Fruit fly (Drosophila melanogaster) whole organism, embryonic: ENCODE results near the gene Jon65Aiii.
A peak's percentile ranks its signal among the peaks of the same experiment; 100 is the strongest.

ENCODE experiments used
- ATbp ChIP-seq: fragments of 200-800 bp; sonication (Bioruptor generic); optimal IDR thresholded peaks from 2 replicates; lab custom pipeline; 2017; ENCODE audit warnings: missing biosample characterization, mild to moderate bottlenecking, missing genetic modification characterization, missing genetic modification reagents
- Atf6 ChIP-seq: fragments of 200-800 bp; sonication (Bioruptor generic); IDR thresholded peaks from 2 replicates; pipeline ENCODE4 v1.3.6; 2022; ENCODE audit warnings: missing biosample characterization, missing genetic modification characterization
- Bdp1 ChIP-seq: fragments of 200-800 bp; sonication (Bioruptor generic); optimal IDR thresholded peaks from 3 replicates; lab custom pipeline; 2016; ENCODE audit warnings: missing biosample characterization, missing genetic modification characterization
- CG10366 ChIP-seq: fragments of 200-800 bp; sonication (Bioruptor generic); IDR thresholded peaks from 2 replicates; pipeline ENCODE4 v1.3.6; 2022; ENCODE audit warnings: missing biosample characterization, missing genetic modification characterization
- CG10654 ChIP-seq: fragments of 200-800 bp; sonication (Bioruptor generic); optimal IDR thresholded peaks from 2 replicates; lab custom pipeline; 2016; ENCODE audit warnings: missing biosample characterization, missing genetic modification characterization
- CG11085 ChIP-seq: fragments of 200-800 bp; sonication (Bioruptor generic); IDR thresholded peaks from 2 replicates; pipeline ENCODE4 v1.3.6; 2022; ENCODE audit warnings: missing biosample characterization, missing genetic modification characterization
- CG11504 ChIP-seq: fragments of 200-800 bp; sonication (Bioruptor generic); optimal IDR thresholded peaks from 3 replicates; lab custom pipeline; 2019; ENCODE audit warnings: missing biosample characterization, mild to moderate bottlenecking, missing genetic modification characterization, moderate library complexity
- CG11723 ChIP-seq: fragments of 200-800 bp; sonication (Bioruptor generic); optimal IDR thresholded peaks from 2 replicates; lab custom pipeline; 2017; ENCODE audit warnings: missing biosample characterization, mild to moderate bottlenecking, missing genetic modification characterization
- CG12659 ChIP-seq: fragments of 200-800 bp; sonication (Bioruptor generic); optimal IDR thresholded peaks from 3 replicates; lab custom pipeline; 2017; ENCODE audit warnings: mild to moderate bottlenecking, missing biosample characterization, missing genetic modification reagents, missing genetic modification characterization
- CG12744 ChIP-seq: fragments of 200-800 bp; sonication (Bioruptor generic); optimal IDR thresholded peaks from 2 replicates; lab custom pipeline; 2016; ENCODE audit warnings: missing biosample characterization, missing genetic modification characterization
- CG13424 ChIP-seq: fragments of 200-800 bp; sonication (Bioruptor generic); optimal IDR thresholded peaks from 2 replicates; lab custom pipeline; 2019; ENCODE audit warnings: missing biosample characterization, mild to moderate bottlenecking, missing genetic modification characterization, moderate library complexity
- CG15269 ChIP-seq: fragments of 200-800 bp; sonication (Bioruptor generic); optimal IDR thresholded peaks from 2 replicates; lab custom pipeline; 2018; ENCODE audit warnings: missing biosample characterization, mild to moderate bottlenecking, missing genetic modification characterization, moderate library complexity
- CG17186 ChIP-seq: fragments of 200-800 bp; sonication (Bioruptor generic); optimal IDR thresholded peaks from 3 replicates; lab custom pipeline; 2017; ENCODE audit warnings: missing biosample characterization, missing genetic modification reagents, missing genetic modification characterization
- CG17359 ChIP-seq: fragments of 200-800 bp; sonication (Bioruptor generic); optimal IDR thresholded peaks from 3 replicates; lab custom pipeline; 2018; ENCODE audit warnings: missing biosample characterization, mild to moderate bottlenecking, missing genetic modification characterization, moderate library complexity
- CG17385 ChIP-seq: fragments of 200-800 bp; sonication (Bioruptor generic); optimal IDR thresholded peaks from 3 replicates; lab custom pipeline; 2018; ENCODE audit warnings: missing biosample characterization, mild to moderate bottlenecking, missing genetic modification characterization
- CG18011 ChIP-seq: fragments of 200-800 bp; sonication (Bioruptor generic); optimal IDR thresholded peaks from 2 replicates; lab custom pipeline; 2017; ENCODE audit warnings: missing biosample characterization, missing genetic modification characterization, mild to moderate bottlenecking, moderate library complexity, missing genotype
- CG18262 ChIP-seq: fragments of 200-800 bp; optimal IDR thresholded peaks from 3 replicates; lab custom pipeline; 2019; ENCODE audit warnings: missing biosample characterization, mild to moderate bottlenecking, missing genetic modification characterization, moderate library complexity
- CG18476 ChIP-seq: fragments of 200-800 bp; sonication (Bioruptor generic); optimal IDR thresholded peaks from 2 replicates; lab custom pipeline; 2016; ENCODE audit warnings: missing biosample characterization, mild to moderate bottlenecking, missing genetic modification characterization
- CG32767 ChIP-seq: fragments of 200-800 bp; sonication (Bioruptor generic); IDR thresholded peaks from 2 replicates; pipeline ENCODE4 v1.3.6; 2022; ENCODE audit warnings: missing biosample characterization, missing genetic modification characterization
- CG3838 ChIP-seq: fragments of 200-800 bp; sonication (Bioruptor generic); optimal IDR thresholded peaks from 3 replicates; lab custom pipeline; 2016; ENCODE audit warnings: missing biosample characterization, missing genetic modification characterization
- CG4854 ChIP-seq: fragments of 200-800 bp; sonication (Bioruptor generic); optimal IDR thresholded peaks from 2 replicates; lab custom pipeline; 2016; ENCODE audit warnings: missing biosample characterization, missing genetic modification characterization, inconsistent platforms
- CG6683 ChIP-seq: fragments of 200-800 bp; sonication (Bioruptor generic); optimal IDR thresholded peaks from 2 replicates; lab custom pipeline; 2017; ENCODE audit warnings: missing biosample characterization, mild to moderate bottlenecking, missing genetic modification characterization, missing genetic modification reagents
- CG6813 ChIP-seq: fragments of 200-800 bp; sonication (Bioruptor generic); optimal IDR thresholded peaks from 2 replicates; lab custom pipeline; 2017; ENCODE audit warnings: missing biosample characterization, missing genetic modification characterization, mild to moderate bottlenecking, moderate library complexity, missing genetic modification reagents
- CG7745 ChIP-seq: fragments of 200-800 bp; sonication (Bioruptor generic); optimal IDR thresholded peaks from 2 replicates; lab custom pipeline; 2018; ENCODE audit warnings: missing biosample characterization, mild to moderate bottlenecking, missing genetic modification characterization, moderate library complexity
- CG7963 ChIP-seq: fragments of 200-800 bp; sonication (Bioruptor generic); IDR thresholded peaks from 3 replicates; pipeline ENCODE4 v1.3.6; 2022; ENCODE audit warnings: missing biosample characterization, missing genetic modification characterization; ENCODE audit not compliant: partially characterized antibody
- Hmr ChIP-seq: fragments of 200-800 bp; sonication (Bioruptor generic); optimal IDR thresholded peaks from 3 replicates; lab custom pipeline; 2017; ENCODE audit warnings: mild to moderate bottlenecking, missing biosample characterization, missing genetic modification reagents, missing genetic modification characterization
- Max ChIP-seq: fragments of 200-800 bp; sonication (Bioruptor generic); optimal IDR thresholded peaks from 2 replicates; lab custom pipeline; 2016; ENCODE audit warnings: missing biosample characterization, mild to moderate bottlenecking, missing genetic modification characterization
- Nf-YA ChIP-seq: fragments of 200-800 bp; sonication (Bioruptor generic); IDR thresholded peaks from 2 replicates; pipeline ENCODE4 v1.3.6; 2022; ENCODE audit warnings: missing biosample characterization, missing genetic modification characterization
- Nf-YB ChIP-seq: fragments of 200-800 bp; sonication (Bioruptor generic); optimal IDR thresholded peaks from 3 replicates; lab custom pipeline; 2019; ENCODE audit warnings: missing biosample characterization, mild to moderate bottlenecking, missing genetic modification characterization, moderate library complexity
- PHDP ChIP-seq: fragments of 200-800 bp; sonication (Bioruptor generic); optimal IDR thresholded peaks from 3 replicates; lab custom pipeline; 2018; ENCODE audit warnings: missing biosample characterization, mild to moderate bottlenecking, missing genetic modification characterization, moderate library complexity
- Ptx1 ChIP-seq: fragments of 200-800 bp; sonication (Bioruptor generic); IDR thresholded peaks from 2 replicates; pipeline ENCODE4 v1.3.6; 2022; ENCODE audit warnings: missing biosample characterization, missing genetic modification characterization
- chn ChIP-seq: fragments of 200-800 bp; sonication (Bioruptor generic); optimal IDR thresholded peaks from 2 replicates; lab custom pipeline; 2016; ENCODE audit warnings: missing biosample characterization, missing genetic modification characterization
- cwo ChIP-seq: fragments of 200-800 bp; sonication (Bioruptor generic); optimal IDR thresholded peaks from 3 replicates; lab custom pipeline; 2017; ENCODE audit warnings: missing biosample characterization, missing genetic modification characterization, mild to moderate bottlenecking, moderate library complexity, missing genetic modification reagents
- disco-r ChIP-seq: fragments of 200-800 bp; sonication (Bioruptor generic); optimal IDR thresholded peaks from 2 replicates; lab custom pipeline; 2016; ENCODE audit warnings: missing biosample characterization, missing genetic modification characterization
- esg ChIP-seq: fragments of 200-800 bp; sonication (Bioruptor generic); conservative IDR thresholded peaks from 2 replicates; pipeline ENCODE4 v1.3.6; 2022; ENCODE audit warnings: missing biosample characterization, missing genetic modification characterization
- ftz-f1 ChIP-seq: fragments of 200-800 bp; sonication (Bioruptor generic); optimal IDR thresholded peaks from 2 replicates; lab custom pipeline; 2016; ENCODE audit warnings: missing biosample characterization, missing genetic modification characterization
- gsb ChIP-seq: fragments of 200-800 bp; sonication (Bioruptor generic); IDR thresholded peaks from 2 replicates; pipeline ENCODE4 v1.3.6; 2022; ENCODE audit warnings: missing biosample characterization, missing genetic modification characterization
- insv ChIP-seq, 2 experiments: fragments of 200-800 bp; sonication (Bioruptor generic); optimal IDR thresholded peaks; 3 replicates each; lab custom pipeline; 2016 to 2018; ENCODE audit warnings: missing biosample characterization in 2 of 2, missing genetic modification characterization in 2 of 2
- lmd ChIP-seq: fragments of 200-800 bp; sonication (Bioruptor generic); IDR thresholded peaks from 2 replicates; pipeline ENCODE4 v1.3.6; 2022; ENCODE audit warnings: missing biosample characterization, missing genetic modification characterization
- lola ChIP-seq, 3 experiments: fragments of >200 bp in 2 of 3; fragments of 200-800 bp in 1 of 3; sonication (Bioruptor generic) in 1 of 3; optimal IDR thresholded peaks; 2 replicates each; lab custom pipeline; 2017 to 2019; ENCODE audit warnings: missing biosample characterization in 3 of 3, missing genetic modification characterization in 3 of 3, mild to moderate bottlenecking in 1 of 3, moderate library complexity in 1 of 3
- lov ChIP-seq, 2 experiments: fragments of 200-800 bp in 1 of 2; fragments of >200 bp in 1 of 2; sonication (Bioruptor generic) in 1 of 2; IDR thresholded peaks in 1 of 2; optimal IDR thresholded peaks in 1 of 2; 2 replicates in 1 of 2; 3 replicates in 1 of 2; pipeline versions ENCODE4 v1.3.6 to Lab custom; 2017 to 2022; ENCODE audit warnings: missing biosample characterization in 1 of 2, missing genetic modification characterization in 1 of 2
- nerfin-1 ChIP-seq: fragments of 200-800 bp; sonication (Bioruptor generic); optimal IDR thresholded peaks from 3 replicates; lab custom pipeline; 2019; ENCODE audit warnings: missing biosample characterization, mild to moderate bottlenecking, missing genetic modification characterization, moderate library complexity
- nmo ChIP-seq: fragments of 200-800 bp; sonication (Bioruptor generic); optimal IDR thresholded peaks from 2 replicates; lab custom pipeline; 2018; ENCODE audit warnings: missing biosample characterization, mild to moderate bottlenecking, missing genetic modification characterization, moderate library complexity
- p53 ChIP-seq: fragments of 200-800 bp; sonication (Bioruptor generic); optimal IDR thresholded peaks from 2 replicates; lab custom pipeline; 2016; ENCODE audit warnings: missing biosample characterization, missing genetic modification characterization
- prd ChIP-seq, 3 experiments: fragments of >200 bp in 2 of 3; fragments of 200-800 bp in 1 of 3; sonication (Bioruptor generic) in 1 of 3; optimal IDR thresholded peaks in 2 of 3; IDR thresholded peaks in 1 of 3; 2 replicates in 2 of 3; 3 replicates in 1 of 3; pipeline versions ENCODE4 v1.3.6 to Lab custom; 2017 to 2022; ENCODE audit warnings: missing biosample characterization in 1 of 3, missing genetic modification characterization in 1 of 3
- salm ChIP-seq: fragments of 200-800 bp; sonication (Bioruptor generic); optimal IDR thresholded peaks from 2 replicates; lab custom pipeline; 2018; ENCODE audit warnings: missing biosample characterization, mild to moderate bottlenecking, missing genetic modification characterization
- tio ChIP-seq: fragments of 200-800 bp; sonication (Bioruptor generic); optimal IDR thresholded peaks from 2 replicates; lab custom pipeline; 2017; ENCODE audit warnings: missing biosample characterization, missing genetic modification characterization, inconsistent platforms

Jon65Aiii gene

DNA sequence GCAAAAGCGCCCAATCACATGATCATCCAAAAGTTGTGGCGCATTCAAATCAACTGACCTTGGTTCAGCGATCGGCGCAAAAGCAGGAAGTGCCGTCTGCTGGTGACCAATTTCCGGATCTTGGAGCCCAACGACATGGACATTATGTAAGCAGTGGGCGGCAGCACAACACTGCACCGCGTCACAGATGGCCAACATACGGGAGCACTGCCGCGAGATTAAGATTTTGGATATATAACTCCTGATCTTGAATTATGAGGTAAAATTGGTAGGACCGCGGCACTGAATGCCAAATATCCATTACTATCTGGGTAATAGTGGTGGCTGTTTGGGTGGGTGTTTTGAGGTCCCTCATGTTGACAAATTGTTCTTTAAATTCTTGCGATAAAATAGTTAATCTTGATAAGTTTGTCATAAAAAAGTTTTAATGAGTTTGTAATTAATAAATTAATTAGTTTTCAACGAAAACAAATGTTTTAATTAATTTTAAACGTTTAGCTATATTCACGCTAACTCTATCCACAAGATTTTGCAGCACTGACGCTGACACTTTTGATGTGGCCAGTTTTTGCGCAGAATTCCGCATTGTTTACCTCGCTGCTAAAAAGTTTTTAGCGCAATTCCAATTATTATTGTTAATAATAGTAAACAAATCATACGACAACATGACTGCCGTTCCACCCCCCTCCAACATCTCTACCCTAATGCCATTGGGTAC lies 24.6 kb downstream of the Jon65Aiii start, which contains the start of the genes CG13295 and CG6610 (continued):
- TF ChIP-seq CG11723 (GFP tag; lab: Kevin White, UChicago) (peak; percentile 21), chn (peak; percentile 43), CG12659 (GFP tag; lab: Kevin White, UChicago) (peak; percentile 61), CG11504 (tag; lab: Kevin White, UChicago) (peak; percentile 64), CG13424 (tag; lab: Kevin White, UChicago) (peak; percentile 73), nerfin-1 (tag; lab: Kevin White, UChicago) (peak; percentile 61), CG18262 (tag; lab: Kevin White, UChicago) (peak; percentile 51), lov (optimal IDR thresholded peaks at IDR 0.05; lab: Kevin White, UChicago) (no peak), lov (GFP tag; IDR thresholded peaks at IDR 0.05; lab: Robert Waterston, UW) (no peak), lmd (peak; percentile 58; the same call in 1 of the 2 replicates), CG17186 (GFP tag; lab: Kevin White, UChicago) (peak; percentile 15), Ptx1 (peak; percentile 70), lola (GFP tag; optimal IDR thresholded peaks at IDR 0.05; lab: Kevin White, UChicago) (peak in 1 of 3 experiments; percentile 71), cwo (GFP tag; lab: Kevin White, UChicago) (no peak), CG6813 (GFP tag; lab: Kevin White, UChicago) (no peak), gsb (GFP tag; lab: Robert Waterston, UW) (no peak), Nf-YB (no peak), disco-r (no peak), CG3838 (GFP tag; lab: Kevin White, UChicago) (peak; percentile 15), ATbp (GFP tag; lab: Kevin White, UChicago) (no peak), CG6683 (no peak), CG15269 (tag; lab: Kevin White, UChicago) (peak; percentile 69), prd (optimal IDR thresholded peaks at IDR 0.05; lab: Kevin White, UChicago) (no peak), prd (GFP tag; IDR thresholded peaks at IDR 0.05; lab: Robert Waterston, UW) (peak; percentile 75), tio (peak; percentile 19), CG17359 (no peak), PHDP (tag; lab: Kevin White, UChicago) (peak; percentile 52), Nf-YA (GFP tag; lab: Robert Waterston, UW) (no peak), insv (GFP tag; optimal IDR thresholded peaks at IDR 0.05; lab: Kevin White, UChicago) (peak in 1 of 2 experiments; percentile 25), esg (GFP tag; lab: Robert Waterston, UW) (peak; percentile 28; the same call in 1 of the 2 replicates), CG18011 (peak; percentile 13), CG7745 (tag; lab: Kevin White, UChicago) (no peak), Atf6 (GFP tag; lab: Robert Waterston, UW) (peak; percentile 35; the same call in 1 of the 2 replicates), p53 (GFP tag; lab: Kevin White, UChicago) (no peak), CG4854 (peak; percentile 16), nmo (GFP tag; lab: Kevin White, UChicago) (peak; percentile 84), Max (GFP tag; lab: Kevin White, UChicago) (peak; percentile 19), CG12744 (peak; percentile 17), CG11085 (peak; percentile 60), CG32767 (peak; percentile 38; the same call in 1 of the 2 replicates), Hmr (GFP tag; lab: Kevin White, UChicago) (peak; percentile 26), ftz-f1 (peak; percentile 61), CG10654 (GFP tag; lab: Kevin White, UChicago) (peak; percentile 20), CG17385 (GFP tag; lab: Kevin White, UChicago) (peak; percentile 55), CG18476 (GFP tag; lab: Kevin White, UChicago) (no peak), CG7963 (GFP tag; lab: Robert Waterston, UW) (no peak), salm (tag; lab: Kevin White, UChicago) (no peak), Bdp1 (no peak), CG10366 (peak; percentile 11; the same call in 1 of the 2 replicates)
